Fruit fly (Drosophila melanogaster): ENCODE measurements around the gene CG13050.

CG13050 gene

dm6 chr3L:16228659-16229205, 50.3 kb downstream of the CG13050 start, which contains the start of gene Tmx3:
Gene Tmx3 (plus strand): TSS chr3L:16229100.
- TF ChIP-seq CG32121 (GFP tag; IDR thresholded peaks at IDR 0.05) (peak; percentile 89), gl (tag; optimal IDR thresholded peaks at IDR 0.05) (no peak), CG13204 (GFP tag; optimal IDR thresholded peaks at IDR 0.05) (no peak), Pif1B (GFP tag; optimal IDR thresholded peaks at IDR 0.05) (peak; percentile 62), CG14655 (GFP tag; optimal IDR thresholded peaks at IDR 0.05) (peak; percentile 81), CG34367 (tag; optimal IDR thresholded peaks at IDR 0.05) (peak; percentile 73), rn (GFP tag; IDR thresholded peaks at IDR 0.05) (peak; percentile 81), D1 (tag; optimal IDR thresholded peaks at IDR 0.05) (peak; percentile 86), Pif1A (GFP tag; optimal IDR thresholded peaks at IDR 0.05) (no peak), CG4496 (GFP tag; IDR thresholded peaks at IDR 0.05) (peak; percentile 94), Snoo (tag; optimal IDR thresholded peaks at IDR 0.05) (peak; percentile 79), CG12605 (GFP tag; IDR thresholded peaks at IDR 0.05) (peak; percentile 78), Ets98B (GFP tag; IDR thresholded peaks at IDR 0.05) (peak; percentile 86), EcR (GFP tag; optimal IDR thresholded peaks at IDR 0.05) (no peak), fd96Ca (GFP tag; IDR thresholded peaks at IDR 0.05) (peak; percentile 77), CG8301 (tag; optimal IDR thresholded peaks at IDR 0.05) (peak; percentile 64), CG17806 (tag; optimal IDR thresholded peaks at IDR 0.05) (peak; percentile 83), CG10348 (GFP tag; IDR thresholded peaks at IDR 0.05) (no peak), CG15710 (tag; optimal IDR thresholded peaks at IDR 0.05) (peak; percentile 88), CG8159 (tag; optimal IDR thresholded peaks at IDR 0.05) (peak; percentile 90), CG9948 (tag; optimal IDR thresholded peaks at IDR 0.05) (peak; percentile 87)

Data from whole organism, pupa.